Worm (Caenorhabditis elegans) whole organism, late embryonic: ENCODE data around the gene Y49F6B.8.
A peak's percentile ranks its signal among the peaks of the same experiment; 100 is the strongest.

Experiments used
- C38D4.7 ChIP-seq: fragments of 200-800 bp; sonication (Bioruptor generic); optimal IDR thresholded peaks from 2 replicates; lab custom pipeline; 2018; ENCODE audit warnings: mild to moderate bottlenecking, missing genetic modification characterization, moderate library complexity, missing compliant biosample characterization
- F13H6.1 ChIP-seq: sonication (generic microtip); optimal IDR thresholded peaks from 2 replicates; lab custom pipeline; 2016; ENCODE audit warnings: missing genetic modification characterization, missing compliant biosample characterization
- K02D7.2 ChIP-seq: sonication (generic microtip); optimal IDR thresholded peaks from 2 replicates; lab custom pipeline; 2017; ENCODE audit warnings: mild to moderate bottlenecking, missing genetic modification characterization, missing compliant biosample characterization
- ahr-1 ChIP-seq: sonication (generic microtip); optimal IDR thresholded peaks from 2 replicates; lab custom pipeline; 2016; ENCODE audit warnings: missing genetic modification characterization, missing compliant biosample characterization
- ceh-14 ChIP-seq: sonication (generic microtip); optimal IDR thresholded peaks from 2 replicates; lab custom pipeline; 2016; ENCODE audit warnings: missing genotype, missing genetic modification characterization, missing compliant biosample characterization
- ceh-19 ChIP-seq: fragments of 200-800 bp; sonication (Bioruptor generic); optimal IDR thresholded peaks from 2 replicates; lab custom pipeline; 2018; ENCODE audit warnings: mild to moderate bottlenecking, missing genetic modification characterization, missing compliant biosample characterization
- ceh-24 ChIP-seq: sonication (generic microtip); optimal IDR thresholded peaks from 2 replicates; lab custom pipeline; 2016; ENCODE audit warnings: mild to moderate bottlenecking, missing genetic modification characterization, missing compliant biosample characterization
- ceh-30 ChIP-seq: fragments of 150-350 bp; optimal IDR thresholded peaks from 2 replicates; lab custom pipeline; 2014; ENCODE audit warnings: missing biosample characterization, missing genetic modification characterization
- ceh-31 ChIP-seq: sonication (generic microtip); optimal IDR thresholded peaks from 2 replicates; lab custom pipeline; 2016; ENCODE audit warnings: missing genetic modification characterization, missing compliant biosample characterization
- ceh-34 ChIP-seq: sonication (generic microtip); optimal IDR thresholded peaks from 2 replicates; lab custom pipeline; 2016; ENCODE audit warnings: mild to moderate bottlenecking, missing genetic modification characterization, missing compliant biosample characterization
- ceh-45 ChIP-seq: fragments of 200-800 bp; sonication (Bioruptor generic); IDR thresholded peaks from 2 replicates; pipeline ENCODE4 v1.3.6; 2022; ENCODE audit warnings: missing genetic modification reagents, missing genetic modification characterization, missing compliant biosample characterization
- ceh-48 ChIP-seq: sonication (generic microtip); optimal IDR thresholded peaks from 2 replicates; lab custom pipeline; 2016; ENCODE audit warnings: missing genetic modification characterization, inconsistent platforms, missing compliant biosample characterization
- che-1 ChIP-seq: sonication (generic microtip); optimal IDR thresholded peaks from 2 replicates; lab custom pipeline; 2016; ENCODE audit warnings: mild to moderate bottlenecking, missing genetic modification characterization, missing compliant biosample characterization
- dmd-4 ChIP-seq: sonication (generic microtip); optimal IDR thresholded peaks from 2 replicates; lab custom pipeline; 2016; ENCODE audit warnings: borderline replicate concordance, missing genetic modification characterization, missing compliant biosample characterization
- elt-4 ChIP-seq: sonication (generic microtip); optimal IDR thresholded peaks from 2 replicates; lab custom pipeline; 2016; ENCODE audit warnings: missing genetic modification characterization, missing compliant biosample characterization
- ets-4 ChIP-seq: sonication (generic microtip); optimal IDR thresholded peaks from 2 replicates; lab custom pipeline; 2016; ENCODE audit warnings: missing genetic modification characterization, missing compliant biosample characterization
- eyg-1 ChIP-seq: sonication (generic microtip); optimal IDR thresholded peaks from 2 replicates; lab custom pipeline; 2016; ENCODE audit warnings: missing genotype, missing genetic modification characterization, missing compliant biosample characterization
- fax-1 ChIP-seq: sonication (generic microtip); optimal IDR thresholded peaks from 2 replicates; lab custom pipeline; 2016; ENCODE audit warnings: missing genotype, missing genetic modification characterization, missing compliant biosample characterization
- fkh-6 ChIP-seq: sonication (generic microtip); optimal IDR thresholded peaks from 2 replicates; lab custom pipeline; 2016; ENCODE audit warnings: missing genetic modification characterization, missing compliant biosample characterization
- hlh-13 ChIP-seq: fragments of 200-800 bp; sonication (Bioruptor generic); optimal IDR thresholded peaks from 2 replicates; lab custom pipeline; 2018; ENCODE audit warnings: mild to moderate bottlenecking, missing genetic modification characterization, missing compliant biosample characterization
- hlh-30 ChIP-seq: sonication (generic microtip); optimal IDR thresholded peaks from 2 replicates; lab custom pipeline; 2017; ENCODE audit warnings: antibody characterized with exemption, missing genetic modification characterization, missing compliant biosample characterization; ENCODE audit not compliant: insufficient read depth
- hlh-6 ChIP-seq: sonication (generic microtip); optimal IDR thresholded peaks from 2 replicates; lab custom pipeline; 2016; ENCODE audit warnings: missing genotype, missing genetic modification characterization, missing compliant biosample characterization
- mec-3 ChIP-seq: sonication (generic microtip); optimal IDR thresholded peaks from 2 replicates; lab custom pipeline; 2016; ENCODE audit warnings: borderline replicate concordance, missing genetic modification characterization, missing compliant biosample characterization
- nfya-1 ChIP-seq: sonication (generic microtip); optimal IDR thresholded peaks from 2 replicates; lab custom pipeline; 2017; ENCODE audit warnings: missing genetic modification characterization, mild to moderate bottlenecking, missing compliant biosample characterization, antibody characterized with exemption, moderate library complexity
- nhr-11 ChIP-seq: fragments of 150-350 bp; optimal IDR thresholded peaks from 2 replicates; lab custom pipeline; 2014; ENCODE audit warnings: missing biosample characterization, missing genetic modification characterization
- nhr-232 ChIP-seq: sonication (generic microtip); optimal IDR thresholded peaks from 2 replicates; lab custom pipeline; 2016; ENCODE audit warnings: missing genetic modification characterization, missing compliant biosample characterization
- npax-4 ChIP-seq: sonication (generic microtip); optimal IDR thresholded peaks from 2 replicates; lab custom pipeline; 2016; ENCODE audit warnings: missing genetic modification characterization, missing compliant biosample characterization
- odd-2 ChIP-seq: sonication (generic microtip); optimal IDR thresholded peaks from 2 replicates; lab custom pipeline; 2017; ENCODE audit warnings: antibody characterized with exemption, mild to moderate bottlenecking, missing genetic modification characterization, missing compliant biosample characterization
- pag-3 ChIP-seq: sonication (generic microtip); optimal IDR thresholded peaks from 2 replicates; lab custom pipeline; 2016; ENCODE audit warnings: missing compliant biosample characterization, missing genetic modification characterization, borderline replicate concordance
- pax-1 ChIP-seq: fragments of 150-350 bp; optimal IDR thresholded peaks from 2 replicates; lab custom pipeline; 2014; ENCODE audit warnings: missing biosample characterization, missing genetic modification characterization
- pha-2 ChIP-seq: sonication (generic microtip); optimal IDR thresholded peaks from 2 replicates; lab custom pipeline; 2017; ENCODE audit warnings: mild to moderate bottlenecking, missing genetic modification characterization, missing compliant biosample characterization
- pha-4 ChIP-seq: fragments of 150-350 bp; optimal IDR thresholded peaks from 2 replicates; lab custom pipeline; 2018; ENCODE audit warnings: missing biosample characterization, missing genetic modification reagents, missing genetic modification characterization
- pqm-1 ChIP-seq: sonication (generic microtip); optimal IDR thresholded peaks from 2 replicates; lab custom pipeline; 2016; ENCODE audit warnings: missing genetic modification characterization, missing compliant biosample characterization
- pros-1 ChIP-seq: fragments of 150-350 bp; optimal IDR thresholded peaks from 2 replicates; lab custom pipeline; 2014; ENCODE audit warnings: missing biosample characterization, missing genetic modification reagents, missing genetic modification characterization
- ref-2 ChIP-seq: sonication (generic microtip); optimal IDR thresholded peaks from 2 replicates; lab custom pipeline; 2016; ENCODE audit warnings: missing genetic modification characterization, missing compliant biosample characterization
- sdc-2 ChIP-seq: sonication (generic microtip); optimal IDR thresholded peaks from 2 replicates; lab custom pipeline; 2016; ENCODE audit warnings: missing genotype, missing genetic modification characterization, missing compliant biosample characterization
- sox-2 ChIP-seq: fragments of 200-800 bp; sonication (Bioruptor generic); IDR thresholded peaks from 2 replicates; pipeline ENCODE4 v1.3.6; 2022; ENCODE audit warnings: missing genetic modification reagents, missing genetic modification characterization, missing compliant biosample characterization
- sox-4 ChIP-seq: sonication (generic microtip); optimal IDR thresholded peaks from 2 replicates; lab custom pipeline; 2017; ENCODE audit warnings: mild to moderate bottlenecking, missing genetic modification characterization, inconsistent platforms, missing compliant biosample characterization
- syd-9 ChIP-seq: sonication (generic microtip); optimal IDR thresholded peaks from 2 replicates; lab custom pipeline; 2016; ENCODE audit warnings: mild to moderate bottlenecking, missing genetic modification characterization, moderate library complexity, missing compliant biosample characterization
- tbx-7 ChIP-seq: sonication (generic microtip); optimal IDR thresholded peaks from 2 replicates; lab custom pipeline; 2016; ENCODE audit warnings: missing genotype, missing genetic modification characterization, missing compliant biosample characterization
- ttx-3 ChIP-seq: sonication (generic microtip); optimal IDR thresholded peaks from 2 replicates; lab custom pipeline; 2016; ENCODE audit warnings: missing genetic modification reagents, missing genetic modification characterization, missing compliant biosample characterization
- unc-55 ChIP-seq: sonication (generic microtip); optimal IDR thresholded peaks from 2 replicates; lab custom pipeline; 2017; ENCODE audit warnings: missing biosample characterization, missing genetic modification reagents, missing genetic modification characterization
- unc-86 ChIP-seq: sonication (generic microtip); optimal IDR thresholded peaks from 2 replicates; lab custom pipeline; 2016; ENCODE audit warnings: missing genetic modification characterization, missing compliant biosample characterization
- zip-5 ChIP-seq: sonication (generic microtip); optimal IDR thresholded peaks from 2 replicates; lab custom pipeline; 2016; ENCODE audit warnings: missing genetic modification characterization, missing compliant biosample characterization

Y49F6B.8 gene

DNA sequence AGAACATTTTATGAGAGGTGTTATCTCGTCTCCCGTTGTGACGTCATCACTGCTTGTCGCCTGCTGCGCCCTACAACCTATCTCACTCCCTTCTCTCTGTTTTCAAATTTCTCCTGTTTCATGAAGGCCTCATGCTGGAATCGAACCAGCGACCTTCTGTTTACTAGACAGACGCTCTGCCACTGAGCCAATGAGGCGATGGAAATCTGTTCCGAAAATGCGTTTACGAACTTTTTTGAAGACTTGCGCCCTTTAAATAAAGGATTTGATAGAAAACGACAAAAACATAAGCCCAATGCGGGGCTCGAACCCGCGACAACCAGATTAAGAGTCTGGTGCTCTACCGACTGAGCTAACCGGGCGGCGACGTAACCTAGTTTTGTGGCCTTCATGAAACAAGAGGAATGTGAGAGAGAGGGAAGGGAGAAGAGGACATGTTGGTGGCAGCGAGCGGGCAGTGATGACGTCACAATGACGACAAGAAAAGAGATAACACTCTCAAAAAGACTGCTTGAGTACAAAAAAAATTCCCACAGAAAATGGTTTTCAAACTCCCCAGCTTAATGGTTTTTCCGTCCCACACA, 37.6 kb upstream of the Y49F6B.8 start, which contains the start of gene clec-126 (continued):
- TF ChIP-seq hlh-6 (tag; lab: Kevin White, UChicago) (peak; percentile 85), odd-2 (tag; lab: Kevin White, UChicago) (peak; percentile 58), sdc-2 (tag; lab: Kevin White, UChicago) (peak; percentile 57), ceh-45 (GFP tag; lab: Robert Waterston, UW) (0 out of 2 replicates have a peak, but pooled peaks have one; percentile 7), sox-4 (tag; lab: Kevin White, UChicago) (peak; percentile 65), ceh-19 (peak; percentile 68), F13H6.1 (peak; percentile 12), unc-86 (peak; percentile 69), pha-2 (peak; percentile 67), hlh-30 (tag; lab: Kevin White, UChicago) (peak; percentile 43), ceh-48 (tag; lab: Kevin White, UChicago) (peak; percentile 53), pax-1 (no peak), npax-4 (tag; lab: Kevin White, UChicago) (peak; percentile 46), pros-1 (no peak), hlh-13 (GFP tag; lab: Kevin White, UChicago) (peak; percentile 54), che-1 (tag; lab: Kevin White, UChicago) (peak; percentile 75), mec-3 (tag; lab: Kevin White, UChicago) (peak; percentile 0), pqm-1 (tag; lab: Kevin White, UChicago) (peak; percentile 80), elt-4 (peak; percentile 9), ceh-30 (tag; lab: Kevin White, UChicago) (no peak), pag-3 (tag; lab: Kevin White, UChicago) (peak; percentile 19), fkh-6 (tag; lab: Kevin White, UChicago) (peak; percentile 76), ceh-24 (tag; lab: Kevin White, UChicago) (no peak), ceh-31 (tag; lab: Kevin White, UChicago) (peak; percentile 54), nfya-1 (tag; lab: Kevin White, UChicago) (peak; percentile 64), tbx-7 (peak; percentile 59), K02D7.2 (peak; percentile 61), ceh-14 (tag; lab: Kevin White, UChicago) (peak; percentile 77), zip-5 (tag; lab: Kevin White, UChicago) (peak; percentile 65), ref-2 (tag; lab: Kevin White, UChicago) (peak; percentile 81), syd-9 (tag; lab: Kevin White, UChicago) (peak; percentile 53), ets-4 (peak; percentile 5), pha-4 (tag; lab: Kevin White, UChicago) (no peak), nhr-232 (tag; lab: Kevin White, UChicago) (peak; percentile 72), C38D4.7 (GFP tag; lab: Kevin White, UChicago) (peak; percentile 75), ahr-1 (tag; lab: Kevin White, UChicago) (no peak)

DNA sequence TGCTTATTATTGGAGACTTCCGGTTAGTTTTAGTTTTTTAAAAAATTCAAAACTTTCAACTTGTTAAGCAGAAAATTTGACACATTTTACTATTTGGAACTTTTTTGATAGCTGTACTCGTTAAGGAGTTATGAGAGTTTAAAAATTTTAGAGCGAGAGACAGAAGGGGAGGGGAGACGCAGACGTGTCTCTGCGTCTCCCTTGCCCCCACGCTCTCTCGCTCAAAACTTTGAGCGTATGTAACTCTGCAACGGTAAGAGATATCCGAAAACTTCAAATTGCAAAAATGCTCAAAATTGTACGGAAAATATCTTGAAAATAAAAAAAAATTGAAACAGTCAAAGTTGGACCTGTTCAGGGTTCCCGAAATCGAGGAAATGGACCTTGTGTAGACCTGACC, 34.7 kb upstream of the Y49F6B.8 start:
- TF ChIP-seq fax-1 (tag; lab: Kevin White, UChicago): no peak
- TF ChIP-seq dmd-4 (tag; lab: Kevin White, UChicago): no peak
- no peak for TF ChIP-seq ceh-34
- no peak for TF ChIP-seq sox-2 (GFP tag; lab: Robert Waterston, UW)
- no peak for TF ChIP-seq ceh-45 (GFP tag; lab: Robert Waterston, UW)
- no peak for TF ChIP-seq pha-4 (tag; lab: Kevin White, UChicago)
- TF ChIP-seq eyg-1 (tag; lab: Kevin White, UChicago): no peak
- no peak for TF ChIP-seq pqm-1 (tag; lab: Kevin White, UChicago)
- no peak for TF ChIP-seq ceh-19
- no peak for TF ChIP-seq unc-55
- TF ChIP-seq ttx-3 (tag; lab: Kevin White, UChicago): no peak
- no peak for TF ChIP-seq F13H6.1
- no peak for TF ChIP-seq nhr-11 (tag; lab: Kevin White, UChicago)
- no peak for TF ChIP-seq sdc-2 (tag; lab: Kevin White, UChicago)
- no peak for TF ChIP-seq elt-4
- no peak for TF ChIP-seq nfya-1 (tag; lab: Kevin White, UChicago)
- no peak for TF ChIP-seq ceh-24 (tag; lab: Kevin White, UChicago)
